Worm (Caenorhabditis elegans): Measurements from ENCODE around the gene ctsa-4.2.

Gene ctsa-4.2

DNA sequence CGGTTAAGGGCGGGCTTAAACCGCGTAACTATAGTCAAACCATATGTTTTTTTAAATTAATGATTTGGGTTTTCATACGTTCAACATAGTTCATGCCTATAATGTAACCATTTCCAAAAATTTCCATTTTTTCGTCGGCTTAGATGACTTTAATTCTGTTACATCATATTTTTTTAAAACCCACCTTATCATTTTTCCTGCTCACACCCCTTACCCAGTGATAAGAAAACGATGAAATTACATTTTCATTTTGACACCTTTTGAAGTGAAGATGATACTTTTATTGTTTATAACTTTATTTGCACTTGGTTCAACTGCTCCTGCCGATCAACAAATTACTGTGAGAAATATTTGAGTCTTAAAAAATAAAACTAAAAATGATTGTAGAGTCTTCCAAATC lies at the start of gene ctsa-4.2:
ctsa-4.2 (plus strand) TSS at position 247 of the 400 bp plus-strand sequence.
- TF ChIP-seq nhr-80 (tag; optimal IDR thresholded peaks at IDR 0.05), result peak; percentile 70
- TF ChIP-seq repo-1 (tag; optimal IDR thresholded peaks at IDR 0.05), result no peak

DNA sequence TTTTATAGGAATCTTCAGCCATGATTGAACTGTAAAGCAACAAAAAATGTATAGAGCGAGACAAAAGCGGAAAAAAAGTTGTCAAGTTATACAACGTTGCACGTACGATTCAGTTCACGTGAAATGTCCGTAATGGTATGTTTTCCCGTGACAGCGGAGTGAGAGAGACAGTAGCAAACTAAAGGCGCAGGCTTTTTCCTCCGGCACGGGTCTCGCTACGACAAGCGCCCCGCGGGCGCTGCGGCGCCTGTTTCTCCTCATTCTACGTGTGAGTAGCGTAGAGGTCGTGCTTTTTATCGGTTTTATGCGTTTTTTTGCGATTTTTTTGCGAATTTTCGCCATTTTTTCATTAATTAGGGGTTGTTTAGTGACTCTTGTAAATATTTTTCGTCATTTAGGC lies 48.7 kb upstream of the ctsa-4.2 start:
- TF ChIP-seq dox-1 (GFP tag; IDR thresholded peaks at IDR 0.05) (peak; percentile 36; the same call in 1 of the 2 replicates), D2030.7 (GFP tag; IDR thresholded peaks at IDR 0.05) (peak; percentile 54), lsl-1 (GFP tag; optimal IDR thresholded peaks at IDR 0.05) (peak; percentile 73), madf-8 (GFP tag; conservative IDR thresholded peaks at IDR 0.05) (peak; percentile 35), F33H1.4 (GFP tag; IDR thresholded peaks at IDR 0.05) (peak; percentile 77), madf-6 (GFP tag; IDR thresholded peaks at IDR 0.05) (peak; percentile 55; the same call in 1 of the 2 replicates), efl-1 (GFP tag; optimal IDR thresholded peaks at IDR 0.05) (peak; percentile 48)

- TF ChIP-seq rec-8 (tag; optimal IDR thresholded peaks at IDR 0.05) (no peak), F33H1.4 (GFP tag; IDR thresholded peaks at IDR 0.05) (no peak), ztf-25 (GFP tag; IDR thresholded peaks at IDR 0.05) (no peak), lir-1 (GFP tag; conservative IDR thresholded peaks at IDR 0.05) (no peak), C06A6.2 (GFP tag; conservative IDR thresholded peaks at IDR 0.05) (no peak), nhr-120 (GFP tag; IDR thresholded peaks at IDR 0.05) (no peak), cebp-2 (GFP tag; IDR thresholded peaks at IDR 0.05) (no peak)
Measured at ce11 chrIII:6577159-6577558, 35.2 kb upstream of the ctsa-4.2 start.

ce11 chrIII:6578505-6578904 lies 33.8 kb upstream of the ctsa-4.2 start, which contains the start of gene F27B3.6:
Gene F27B3.6 (minus strand): TSS chrIII:6578605.
- TF ChIP-seq akir-1 (GFP tag; optimal IDR thresholded peaks at IDR 0.05), result no peak
- TF ChIP-seq egl-44 (GFP tag; IDR thresholded peaks at IDR 0.05), result no peak
- TF ChIP-seq F33H1.4 (GFP tag; IDR thresholded peaks at IDR 0.05), result no peak
- TF ChIP-seq lir-1 (GFP tag; conservative IDR thresholded peaks at IDR 0.05), result no peak
- TF ChIP-seq madf-8 (GFP tag; conservative IDR thresholded peaks at IDR 0.05), result no peak
- no peak for TF ChIP-seq K12H6.12 (tag; optimal IDR thresholded peaks at IDR 0.05)
- no peak for TF ChIP-seq tbp1 (GFP tag; optimal IDR thresholded peaks at IDR 0.05)
- TF ChIP-seq nhr-80 (tag; optimal IDR thresholded peaks at IDR 0.05), result no peak
- no peak for TF ChIP-seq let-526 (GFP tag; IDR thresholded peaks at IDR 0.05)
- TF ChIP-seq ztf-22 (GFP tag; optimal IDR thresholded peaks at IDR 0.05), result no peak
- no peak for TF ChIP-seq B0336.3 (GFP tag; IDR thresholded peaks at IDR 0.05)
- no peak for TF ChIP-seq unc-62 (GFP tag; optimal IDR thresholded peaks at IDR 0.05)
- no peak for TF ChIP-seq snpc-1.1 (tag; optimal IDR thresholded peaks at IDR 0.05; ENCODE audit: insufficient read depth)
- no peak for TF ChIP-seq ztf-26 (tag; optimal IDR thresholded peaks at IDR 0.05)
- no peak for TF ChIP-seq repo-1 (tag; optimal IDR thresholded peaks at IDR 0.05)

- TF ChIP-seq T26A5.8 (tag; optimal IDR thresholded peaks at IDR 0.05) (no peak), ekl-4 (GFP tag; IDR thresholded peaks at IDR 0.05) (no peak), lir-1 (GFP tag; conservative IDR thresholded peaks at IDR 0.05) (no peak), ZK185.1 (tag; optimal IDR thresholded peaks at IDR 0.05; ENCODE audit: poor library complexity, severe bottlenecking) (no peak), madf-10 (tag; optimal IDR thresholded peaks at IDR 0.05) (no peak), F57C9.4 (tag; optimal IDR thresholded peaks at IDR 0.05) (no peak), cebp-2 (GFP tag; IDR thresholded peaks at IDR 0.05) (no peak)
Measured at ce11 chrIII:6579398-6579797, 32.9 kb upstream of the ctsa-4.2 start, which contains the start of gene F27B3.8. Gene F27B3.8 (plus strand): TSS chrIII:6579698.

ce11 chrIII:6581585-6581984 lies 30.7 kb upstream of the ctsa-4.2 start, which contains the start of gene acr-21:
Gene acr-21 (plus strand): TSS chrIII:6581885.
- TF ChIP-seq athp-1 (tag; optimal IDR thresholded peaks at IDR 0.05), result no peak
- TF ChIP-seq zim-3 (tag; optimal IDR thresholded peaks at IDR 0.05), result no peak
- TF ChIP-seq snpc-3.4 (tag; optimal IDR thresholded peaks at IDR 0.05), result no peak
- no peak for TF ChIP-seq hmg-1.2 (GFP tag; IDR thresholded peaks at IDR 0.05)
- TF ChIP-seq attf-6 (GFP tag; IDR thresholded peaks at IDR 0.05), result no peak
- TF ChIP-seq F49E8.2 (tag; optimal IDR thresholded peaks at IDR 0.05; ENCODE audit: insufficient read depth), result no peak
- TF ChIP-seq lsy-27 (tag; optimal IDR thresholded peaks at IDR 0.05; ENCODE audit: borderline replicate concordance, insufficient read depth), result no peak
- no peak for TF ChIP-seq ceh-40 (GFP tag; IDR thresholded peaks at IDR 0.05)
- TF ChIP-seq D2030.7 (GFP tag; IDR thresholded peaks at IDR 0.05), result no peak
- no peak for TF ChIP-seq hmg-20 (GFP tag; IDR thresholded peaks at IDR 0.05)
- no peak for TF ChIP-seq egl-18 (GFP tag; IDR thresholded peaks at IDR 0.05)
- TF ChIP-seq Y95B8A.8 (GFP tag; IDR thresholded peaks at IDR 0.05), result no peak
